Fruit fly (Drosophila melanogaster) whole organism, adult: ENCODE measurements around the gene Sfp35C.

ENCODE experiments used
- CG14711 ChIP-seq: fragments of 200-800 bp; sonication (Bioruptor generic); optimal IDR thresholded peaks from 2 replicates; lab custom pipeline; 2018; ENCODE audit warnings: missing biosample characterization, mild to moderate bottlenecking, missing genetic modification characterization, moderate library complexity
- CG1620 ChIP-seq: fragments of 200-800 bp; sonication (Bioruptor generic); optimal IDR thresholded peaks from 2 replicates; lab custom pipeline; 2016; ENCODE audit warnings: missing biosample characterization, missing genetic modification characterization
- Clk ChIP-seq: fragments of 200-800 bp; sonication (Bioruptor generic); optimal IDR thresholded peaks from 2 replicates; lab custom pipeline; 2017; ENCODE audit warnings: missing biosample characterization, missing genetic modification characterization
- cic ChIP-seq: fragments of 200-800 bp; sonication (Bioruptor generic); optimal IDR thresholded peaks from 2 replicates; lab custom pipeline; 2017; ENCODE audit warnings: missing biosample characterization, mild to moderate bottlenecking, missing genetic modification characterization, moderate library complexity
- cnc ChIP-seq, 2 experiments: fragments of >200 bp; optimal IDR thresholded peaks; 2 replicates each; lab custom pipeline; 2017
- kay ChIP-seq: fragments of 200-800 bp; sonication (Bioruptor generic); peaks from one replicate; lab custom pipeline; 2016; ENCODE audit warnings: missing biosample characterization, missing genetic modification characterization, borderline replicate concordance
- tj ChIP-seq: fragments of 200-800 bp; sonication (Bioruptor generic); optimal IDR thresholded peaks from 3 replicates; lab custom pipeline; 2017; ENCODE audit warnings: missing biosample characterization, mild to moderate bottlenecking, missing genetic modification characterization, moderate library complexity
- toe ChIP-seq: fragments of 200-800 bp; sonication (Bioruptor generic); optimal IDR thresholded peaks from 2 replicates; lab custom pipeline; 2016; ENCODE audit warnings: missing biosample characterization, missing genetic modification characterization

DNA sequence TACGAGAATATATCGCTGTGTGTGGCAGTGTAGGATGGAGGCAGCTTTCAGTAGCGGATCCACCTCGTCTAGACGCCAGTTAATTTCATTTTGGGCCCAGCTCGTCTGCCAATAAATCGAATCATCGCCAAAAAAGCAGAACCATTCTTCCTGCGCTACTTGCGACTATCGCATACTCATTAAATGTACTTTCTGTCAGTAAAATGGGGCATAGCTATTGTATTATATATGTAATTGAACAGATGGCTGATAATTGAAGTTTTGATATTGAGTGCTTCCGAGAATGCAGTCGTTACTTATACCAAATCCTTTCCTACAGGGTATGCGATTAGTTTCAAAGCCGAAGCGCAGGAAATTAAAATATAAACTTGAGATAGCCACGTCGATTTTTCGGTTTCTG lies 42.8 kb upstream of the Sfp35C start:
- TF ChIP-seq cic (GFP tag; lab: Kevin White, UChicago) (no peak), Clk (no peak), toe (GFP tag; lab: Kevin White, UChicago) (no peak), kay (GFP tag; lab: Kevin White, UChicago) (no peak), tj (GFP tag; lab: Kevin White, UChicago) (no peak), CG14711 (no peak), cnc (optimal IDR thresholded peaks at IDR 0.05; lab: Kevin White, UChicago) (no peak), CG1620 (no peak)
